Worm (Caenorhabditis elegans): ENCODE results near the gene F57G4.11.

Gene F57G4.11

DNA sequence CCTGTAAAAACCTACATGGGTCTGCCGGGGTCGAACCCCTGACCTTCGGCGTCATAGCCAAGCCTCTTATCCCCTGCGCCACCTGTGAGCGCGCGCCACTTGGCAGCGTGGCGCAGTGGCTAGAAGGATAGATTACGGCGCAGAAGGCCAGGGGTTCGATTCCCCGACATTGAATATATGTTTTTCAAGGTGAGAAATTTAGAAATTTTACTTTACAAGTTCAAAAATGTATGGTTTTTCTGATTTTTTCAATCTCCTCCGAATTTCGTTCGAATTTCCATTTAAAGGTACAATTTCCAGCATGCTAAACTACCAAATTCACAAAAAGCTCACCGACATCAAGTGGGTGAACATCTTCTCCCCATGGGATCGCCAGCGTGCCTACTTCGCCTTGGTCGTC lies 35.0 kb downstream of the F57G4.11 start, which contains the start of gene dgat-2:
Gene dgat-2, plus strand, starts transcription at position 301 of the 400 bp plus-strand sequence.
- TF ChIP-seq mls-2 (tag; optimal IDR thresholded peaks at IDR 0.05) (no peak), ceh-43 (GFP tag; optimal IDR thresholded peaks at IDR 0.05) (no peak), hlh-1 (tag; optimal IDR thresholded peaks at IDR 0.05) (no peak), snpc-4 (tag; optimal IDR thresholded peaks at IDR 0.05) (no peak), ceh-83 (GFP tag; optimal IDR thresholded peaks at IDR 0.05) (no peak)

- TF ChIP-seq lsy-2 (tag; optimal IDR thresholded peaks at IDR 0.05), result no peak
- no peak for TF ChIP-seq tbx-8 (GFP tag; optimal IDR thresholded peaks at IDR 0.05)
- no peak for TF ChIP-seq M03D4.4 (tag; optimal IDR thresholded peaks at IDR 0.05)
- no peak for TF ChIP-seq pha-4 (tag; optimal IDR thresholded peaks at IDR 0.05)
- TF ChIP-seq lin-32 (GFP tag; optimal IDR thresholded peaks at IDR 0.05), result no peak
- TF ChIP-seq sem-2 (GFP tag; optimal IDR thresholded peaks at IDR 0.05), result no peak
- TF ChIP-seq unc-62 (GFP tag; optimal IDR thresholded peaks at IDR 0.05), result no peak
- TF ChIP-seq mab-5 (tag; optimal IDR thresholded peaks at IDR 0.05), result no peak
- no peak for TF ChIP-seq ceh-83 (GFP tag; optimal IDR thresholded peaks at IDR 0.05)
- no peak for TF ChIP-seq elt-1 (tag; optimal IDR thresholded peaks at IDR 0.05; ENCODE audit: borderline replicate concordance, insufficient read depth)
- TF ChIP-seq cnd-1 (tag; optimal IDR thresholded peaks at IDR 0.05), result no peak
- no peak for TF ChIP-seq ces-1 (GFP tag; optimal IDR thresholded peaks at IDR 0.05)
- TF ChIP-seq drap-1 (GFP tag; optimal IDR thresholded peaks at IDR 0.05), result no peak
- TF ChIP-seq snpc-4 (tag; optimal IDR thresholded peaks at IDR 0.05), result no peak
- no peak for TF ChIP-seq ham-2 (GFP tag; optimal IDR thresholded peaks at IDR 0.05)
- no peak for TF ChIP-seq nhr-76 (tag; optimal IDR thresholded peaks at IDR 0.05)
Measured at ce11 chrV:17662260-17662659, 37.3 kb downstream of the F57G4.11 start.

DNA sequence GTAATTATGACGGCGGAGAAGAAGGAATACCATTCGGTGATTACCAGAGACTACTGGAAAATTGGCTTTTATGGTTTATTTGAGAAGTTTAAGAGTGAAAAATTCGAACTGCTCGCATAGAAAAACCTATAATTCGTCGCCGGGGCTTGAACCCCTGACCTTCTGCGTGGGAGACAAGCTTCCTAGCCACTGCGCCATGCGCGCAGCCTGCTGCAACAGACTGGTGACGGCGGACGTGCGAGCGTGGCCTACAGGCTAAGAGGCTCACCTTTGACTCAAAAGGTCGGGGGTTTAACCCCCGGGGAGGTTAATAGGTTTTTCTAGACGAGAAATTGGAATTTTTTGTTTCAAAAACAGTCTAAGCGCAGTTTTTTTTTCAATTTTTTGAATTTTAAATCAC lies 39.4 kb downstream of the F57G4.11 start:
- no peak for TF ChIP-seq hlh-1 (tag; optimal IDR thresholded peaks at IDR 0.05)
- TF ChIP-seq nhr-76 (tag; optimal IDR thresholded peaks at IDR 0.05), result no peak
- no peak for TF ChIP-seq ceh-43 (GFP tag; optimal IDR thresholded peaks at IDR 0.05)
- no peak for TF ChIP-seq bed-3 (GFP tag; optimal IDR thresholded peaks at IDR 0.05)
- no peak for TF ChIP-seq flh-1 (GFP tag; optimal IDR thresholded peaks at IDR 0.05)
- TF ChIP-seq sptf-1 (tag; optimal IDR thresholded peaks at IDR 0.05), result no peak
- no peak for TF ChIP-seq elt-3 (tag; optimal IDR thresholded peaks at IDR 0.05)
- TF ChIP-seq unc-62 (GFP tag; optimal IDR thresholded peaks at IDR 0.05), result no peak
- TF ChIP-seq tbx-8 (GFP tag; optimal IDR thresholded peaks at IDR 0.05), result no peak
- no peak for TF ChIP-seq nhr-28 (tag; optimal IDR thresholded peaks at IDR 0.05)
- TF ChIP-seq nhr-12 (tag; optimal IDR thresholded peaks at IDR 0.05), result no peak

ce11 chrV:17665906-17666305 lies 40.9 kb downstream of the F57G4.11 start, which contains the start of gene F59A1.11:
Gene F59A1.11, minus strand, starts transcription at chrV:17666006.
- TF ChIP-seq ceh-39 (tag; optimal IDR thresholded peaks at IDR 0.05), result no peak
- TF ChIP-seq nhr-76 (tag; optimal IDR thresholded peaks at IDR 0.05), result no peak
- no peak for TF ChIP-seq mep-1 (tag; optimal IDR thresholded peaks at IDR 0.05)
- no peak for TF ChIP-seq ceh-43 (GFP tag; optimal IDR thresholded peaks at IDR 0.05)
- no peak for TF ChIP-seq unc-39 (tag; optimal IDR thresholded peaks at IDR 0.05)
- no peak for TF ChIP-seq pha-4 (tag; optimal IDR thresholded peaks at IDR 0.05)
- TF ChIP-seq unc-120 (tag; optimal IDR thresholded peaks at IDR 0.05; ENCODE audit: poor library complexity, severe bottlenecking), result no peak
- TF ChIP-seq mab-5 (tag; optimal IDR thresholded peaks at IDR 0.05), result no peak
- no peak for TF ChIP-seq M03D4.4 (tag; optimal IDR thresholded peaks at IDR 0.05)

- TF ChIP-seq ztf-11 (tag; optimal IDR thresholded peaks at IDR 0.05), result no peak
- TF ChIP-seq tbx-8 (GFP tag; optimal IDR thresholded peaks at IDR 0.05), result no peak
- TF ChIP-seq nhr-237 (tag; optimal IDR thresholded peaks at IDR 0.05), result no peak
- TF ChIP-seq nhr-28 (tag; optimal IDR thresholded peaks at IDR 0.05), result no peak
- TF ChIP-seq unc-62 (GFP tag; optimal IDR thresholded peaks at IDR 0.05), result no peak
- no peak for TF ChIP-seq nhr-2 (tag; optimal IDR thresholded peaks at IDR 0.05)
- TF ChIP-seq mab-5 (tag; optimal IDR thresholded peaks at IDR 0.05), result no peak
- no peak for TF ChIP-seq ham-2 (GFP tag; optimal IDR thresholded peaks at IDR 0.05)
- TF ChIP-seq unc-39 (tag; optimal IDR thresholded peaks at IDR 0.05), result no peak
- TF ChIP-seq unc-120 (tag; optimal IDR thresholded peaks at IDR 0.05; ENCODE audit: poor library complexity, severe bottlenecking), result no peak
Measured at ce11 chrV:17667676-17668075, 42.7 kb downstream of the F57G4.11 start, which contains the start of gene F59A1.12. Gene F59A1.12, minus strand, starts transcription at chrV:17667776.
